Worm (Caenorhabditis elegans) whole organism, young adult: ENCODE measurements around the gene srh-291.

ENCODE experiments used
- B0261.1 ChIP-seq: sonication (generic microtip); optimal IDR thresholded peaks from 2 replicates; lab custom pipeline; 2016; ENCODE audit warnings: mild to moderate bottlenecking, missing genetic modification characterization, moderate library complexity, missing compliant biosample characterization
- C06A6.2 ChIP-seq: fragments of 200-800 bp; sonication (Bioruptor generic); conservative IDR thresholded peaks from 2 replicates; pipeline ENCODE4 v1.3.6; 2022; ENCODE audit warnings: missing genetic modification characterization, missing compliant biosample characterization
- F39B2.1 ChIP-seq: fragments of 200-800 bp; sonication (Bioruptor generic); IDR thresholded peaks from 2 replicates; pipeline ENCODE4 v1.3.6; 2022; ENCODE audit warnings: missing genetic modification reagents, missing genetic modification characterization, missing compliant biosample characterization
- F49E8.2 ChIP-seq: sonication (generic microtip); optimal IDR thresholded peaks from 3 replicates; lab custom pipeline; 2017; ENCODE audit warnings: missing genetic modification characterization, mild to moderate bottlenecking, missing compliant biosample characterization, antibody characterized with exemption, moderate library complexity; ENCODE audit not compliant: insufficient read depth
- F55B11.4 ChIP-seq: sonication (generic microtip); optimal IDR thresholded peaks from 2 replicates; lab custom pipeline; 2016; ENCODE audit warnings: missing compliant biosample characterization, missing genetic modification characterization, borderline replicate concordance; ENCODE audit not compliant: insufficient read depth
- F57A8.1 ChIP-seq: fragments of 200-800 bp; sonication (Bioruptor generic); optimal IDR thresholded peaks from 2 replicates; lab custom pipeline; 2018; ENCODE audit warnings: mild to moderate bottlenecking, missing genetic modification characterization, moderate library complexity, missing compliant biosample characterization
- T07F8.4 ChIP-seq: sonication (generic microtip); optimal IDR thresholded peaks from 2 replicates; lab custom pipeline; 2016; ENCODE audit warnings: mild to moderate bottlenecking, missing genetic modification characterization, moderate library complexity, missing compliant biosample characterization
- T26A5.8 ChIP-seq: sonication (generic microtip); optimal IDR thresholded peaks from 2 replicates; lab custom pipeline; 2016; ENCODE audit warnings: missing genetic modification characterization, missing compliant biosample characterization
- Y56A3A.18 ChIP-seq: fragments of 200-800 bp; sonication (Bioruptor generic); IDR thresholded peaks from 2 replicates; pipeline ENCODE4 v1.3.6; 2022; ENCODE audit warnings: missing genetic modification reagents, missing genetic modification characterization, missing compliant biosample characterization
- ZK185.1 ChIP-seq: sonication (generic microtip); optimal IDR thresholded peaks from 2 replicates; lab custom pipeline; 2016; ENCODE audit warnings: mild to moderate bottlenecking, missing genetic modification characterization, missing compliant biosample characterization; ENCODE audit not compliant: poor library complexity, severe bottlenecking
- ceh-27 ChIP-seq: fragments of 200-800 bp; sonication (Bioruptor generic); optimal IDR thresholded peaks from 2 replicates; lab custom pipeline; 2018; ENCODE audit warnings: mild to moderate bottlenecking, missing genetic modification characterization, moderate library complexity, missing compliant biosample characterization
- ceh-79 ChIP-seq: sonication (generic microtip); optimal IDR thresholded peaks from 2 replicates; lab custom pipeline; 2017; ENCODE audit warnings: mild to moderate bottlenecking, missing genetic modification characterization, missing compliant biosample characterization
- ceh-91 ChIP-seq: fragments of 200-800 bp; sonication (Bioruptor generic); IDR thresholded peaks from 2 replicates; pipeline ENCODE4 v1.3.6; 2022; ENCODE audit warnings: missing genetic modification reagents, missing genetic modification characterization, missing compliant biosample characterization
- die-1 ChIP-seq: sonication (generic microtip); optimal IDR thresholded peaks from 2 replicates; lab custom pipeline; 2016; ENCODE audit warnings: missing genotype, mild to moderate bottlenecking, missing genetic modification characterization, missing compliant biosample characterization
- dox-1 ChIP-seq: fragments of 200-800 bp; sonication (Bioruptor generic); IDR thresholded peaks from 2 replicates; pipeline ENCODE4 v1.3.6; 2022; ENCODE audit warnings: missing genetic modification reagents, missing genetic modification characterization, missing compliant biosample characterization
- egrh-3 ChIP-seq: fragments of 200-800 bp; sonication (Bioruptor generic); IDR thresholded peaks from 2 replicates; pipeline ENCODE4 v1.3.6; 2022; ENCODE audit warnings: missing genetic modification reagents, missing genetic modification characterization, missing compliant biosample characterization
- gei-17 ChIP-seq: fragments of 200-800 bp; sonication (Bioruptor generic); optimal IDR thresholded peaks from 2 replicates; lab custom pipeline; 2018; ENCODE audit warnings: mild to moderate bottlenecking, missing genetic modification characterization, missing compliant biosample characterization
- hlh-12 ChIP-seq: sonication (generic microtip); optimal IDR thresholded peaks from 2 replicates; lab custom pipeline; 2016; ENCODE audit warnings: missing genetic modification characterization, missing compliant biosample characterization
- hlh-26 ChIP-seq: fragments of 200-800 bp; sonication (Bioruptor generic); conservative IDR thresholded peaks from 2 replicates; pipeline ENCODE4 v1.3.6; 2022; ENCODE audit warnings: missing genetic modification reagents, missing genetic modification characterization, missing compliant biosample characterization
- hmg-20 ChIP-seq: fragments of 200-800 bp; sonication (Bioruptor generic); IDR thresholded peaks from 2 replicates; pipeline ENCODE4 v1.3.6; 2022; ENCODE audit warnings: missing genetic modification reagents, missing genetic modification characterization, missing compliant biosample characterization
- hrde-1 ChIP-seq: sonication (generic microtip); optimal IDR thresholded peaks from 2 replicates; lab custom pipeline; 2016; ENCODE audit warnings: missing genetic modification characterization, mild to moderate bottlenecking, missing compliant biosample characterization, moderate library complexity, missing genotype, missing genetic modification reagents, borderline replicate concordance
- let-526 ChIP-seq: fragments of 200-800 bp; sonication (Bioruptor generic); IDR thresholded peaks from 2 replicates; pipeline ENCODE4 v1.3.6; 2022; ENCODE audit warnings: missing genetic modification reagents, missing genetic modification characterization, missing compliant biosample characterization
- lin-26 ChIP-seq: fragments of 200-800 bp; sonication (Bioruptor generic); IDR thresholded peaks from 2 replicates; pipeline ENCODE4 v1.3.6; 2022; ENCODE audit warnings: missing genetic modification reagents, missing genetic modification characterization, missing compliant biosample characterization
- lin-54 ChIP-seq: fragments of 200-800 bp; sonication (Bioruptor generic); optimal IDR thresholded peaks from 2 replicates; lab custom pipeline; 2018; ENCODE audit warnings: mild to moderate bottlenecking, missing genetic modification characterization, missing compliant biosample characterization
- lir-1 ChIP-seq: fragments of 200-800 bp; sonication (Bioruptor generic); conservative IDR thresholded peaks from 2 replicates; pipeline ENCODE4 v1.3.6; 2022; ENCODE audit warnings: missing genetic modification reagents, missing genetic modification characterization, missing compliant biosample characterization
- madf-3 ChIP-seq: fragments of 200-800 bp; sonication (Bioruptor generic); IDR thresholded peaks from 2 replicates; pipeline ENCODE4 v1.3.6; 2022; ENCODE audit warnings: missing genetic modification reagents, missing genetic modification characterization, missing compliant biosample characterization
- madf-8 ChIP-seq: fragments of 200-800 bp; sonication (Bioruptor generic); conservative IDR thresholded peaks from 2 replicates; pipeline ENCODE4 v1.3.6; 2022; ENCODE audit warnings: missing genetic modification reagents, missing genetic modification characterization, missing compliant biosample characterization
- mcd-1 ChIP-seq: fragments of 200-800 bp; sonication (Bioruptor generic); IDR thresholded peaks from 2 replicates; pipeline ENCODE4 v1.3.6; 2022; ENCODE audit warnings: missing genetic modification reagents, missing genetic modification characterization, missing compliant biosample characterization
- mes-4 ChIP-seq: sonication (generic microtip); optimal IDR thresholded peaks from 2 replicates; lab custom pipeline; 2016; ENCODE audit warnings: missing genotype, missing genetic modification characterization, missing compliant biosample characterization
- nfya-1 ChIP-seq: sonication (generic microtip); optimal IDR thresholded peaks from 2 replicates; lab custom pipeline; 2017; ENCODE audit warnings: antibody characterized with exemption, missing compliant biosample characterization, missing genetic modification characterization, borderline replicate concordance; ENCODE audit not compliant: insufficient read depth
- nfyb-1 ChIP-seq: fragments of 200-800 bp; sonication (Bioruptor generic); IDR thresholded peaks from 2 replicates; pipeline ENCODE4 v1.3.6; 2022; ENCODE audit warnings: missing genetic modification reagents, missing genetic modification characterization, missing compliant biosample characterization
- rec-8 ChIP-seq, 2 experiments: sonication (generic microtip); optimal IDR thresholded peaks; 2 replicates each; lab custom pipeline; 2016; ENCODE audit warnings: mild to moderate bottlenecking in 2 of 2, missing genetic modification characterization in 2 of 2, missing genetic modification reagents in 2 of 2, missing genotype in 2 of 2, missing biosample characterization in 1 of 2, missing compliant biosample characterization in 1 of 2, moderate library complexity in 1 of 2
- repo-1 ChIP-seq: sonication (generic microtip); optimal IDR thresholded peaks from 2 replicates; lab custom pipeline; 2017; ENCODE audit warnings: mild to moderate bottlenecking, missing genetic modification characterization, missing compliant biosample characterization
- rpc-1 ChIP-seq, 2 experiments: fragments of 150-350 bp in 1 of 2; sonication (generic microtip) in 1 of 2; optimal IDR thresholded peaks; 2 replicates each; lab custom pipeline; 2014 to 2018; ENCODE audit warnings: missing biosample characterization in 1 of 2, missing genetic modification characterization in 1 of 2, missing genetic modification reagents in 1 of 2, missing genotype in 1 of 2
- snpc-1.3 ChIP-seq: sonication (generic microtip); optimal IDR thresholded peaks from 2 replicates; lab custom pipeline; 2017; ENCODE audit warnings: missing genetic modification characterization, mild to moderate bottlenecking, missing compliant biosample characterization, antibody characterized with exemption, moderate library complexity, missing genotype, missing genetic modification reagents; ENCODE audit not compliant: insufficient read depth
- tbp1 ChIP-seq: fragments of 200-800 bp; sonication (Bioruptor generic); optimal IDR thresholded peaks from 2 replicates; lab custom pipeline; 2018; ENCODE audit warnings: mild to moderate bottlenecking, missing genetic modification characterization, missing compliant biosample characterization
- unc-130 ChIP-seq: sonication (generic microtip); optimal IDR thresholded peaks from 2 replicates; lab custom pipeline; 2016; ENCODE audit warnings: missing genetic modification reagents, missing genetic modification characterization, missing compliant biosample characterization
- unc-62 ChIP-seq: fragments of 150-350 bp; optimal IDR thresholded peaks from 2 replicates; lab custom pipeline; 2014; ENCODE audit warnings: missing biosample characterization, missing genetic modification reagents, missing genetic modification characterization
- ztf-18 ChIP-seq: sonication (generic microtip); optimal IDR thresholded peaks from 2 replicates; lab custom pipeline; 2016; ENCODE audit warnings: missing genotype, mild to moderate bottlenecking, missing genetic modification characterization, missing compliant biosample characterization
- ztf-26 ChIP-seq: sonication (generic microtip); optimal IDR thresholded peaks from 2 replicates; lab custom pipeline; 2017; ENCODE audit warnings: missing genetic modification characterization, missing compliant biosample characterization

srh-291 gene

DNA sequence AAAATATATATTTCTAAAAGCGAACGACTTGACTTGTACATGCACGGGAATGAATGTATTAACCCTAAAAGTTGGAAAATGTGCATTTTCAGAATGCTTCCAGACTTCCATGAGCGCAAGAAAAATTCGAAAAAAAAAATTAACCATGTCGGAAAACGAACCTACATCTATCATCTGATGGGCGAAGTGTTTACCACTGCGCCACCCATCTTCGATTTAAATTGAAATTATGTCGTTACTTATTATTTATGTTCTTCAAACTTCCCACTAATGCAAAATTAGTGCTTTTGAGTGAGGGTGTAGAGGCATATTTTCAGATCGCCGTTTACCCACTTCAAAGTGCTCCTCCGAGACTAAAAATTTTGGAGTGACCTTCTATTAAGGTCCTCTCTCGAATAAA is 20.9 kb downstream of the srh-291 start:
- TF ChIP-seq tbp1 (GFP tag; lab: Kevin White, UChicago): peak; percentile 83
- peak; percentile 39 for TF ChIP-seq rpc-1 (optimal IDR thresholded peaks at IDR 0.05; lab: Kevin White, UChicago)
- TF ChIP-seq rpc-1 (tag; optimal IDR thresholded peaks at IDR 0.05; lab: Kevin White, UChicago): peak; percentile 68
- TF ChIP-seq lin-26 (GFP tag; lab: Robert Waterston, UW): peak; percentile 57; the same call in 1 of the 2 replicates
- TF ChIP-seq B0261.1 (tag; lab: Kevin White, UChicago): peak; percentile 47

DNA sequence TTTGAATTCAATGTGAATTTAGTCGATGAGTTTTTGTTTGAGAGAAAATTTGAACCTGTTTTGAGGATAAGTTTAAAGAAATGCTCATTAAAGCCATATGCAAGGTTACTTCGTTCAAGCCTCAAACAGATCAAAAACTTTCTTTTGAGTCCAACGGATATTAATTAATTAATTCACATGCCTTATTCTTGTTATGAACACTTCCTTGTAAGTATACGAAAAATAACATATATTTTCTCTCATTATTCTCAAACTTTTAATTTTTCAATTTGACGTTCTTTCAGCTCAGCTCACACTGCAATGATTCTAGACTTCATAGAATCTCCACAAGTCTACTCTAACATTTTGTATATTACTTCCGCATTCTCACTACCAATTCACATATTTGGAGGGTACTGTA is 22.9 kb downstream of the srh-291 start, which contains the start of gene srh-304:
Gene srh-304 (plus strand): TSS at position 301 of the 400 bp plus-strand sequence.
- no peak for TF ChIP-seq mcd-1 (GFP tag; lab: Robert Waterston, UW)
- TF ChIP-seq ceh-91: no peak
- no peak for TF ChIP-seq repo-1 (tag; lab: Kevin White, UChicago)
- TF ChIP-seq lin-54 (GFP tag; lab: Kevin White, UChicago): no peak
- no peak for TF ChIP-seq nfyb-1 (GFP tag; lab: Robert Waterston, UW)
- TF ChIP-seq ceh-79 (tag; lab: Kevin White, UChicago): no peak
- no peak for TF ChIP-seq mes-4
- TF ChIP-seq hlh-26 (GFP tag; lab: Robert Waterston, UW): no peak
- TF ChIP-seq nfya-1: no peak
- no peak for TF ChIP-seq madf-8 (GFP tag; lab: Robert Waterston, UW)
- TF ChIP-seq lir-1: no peak

DNA sequence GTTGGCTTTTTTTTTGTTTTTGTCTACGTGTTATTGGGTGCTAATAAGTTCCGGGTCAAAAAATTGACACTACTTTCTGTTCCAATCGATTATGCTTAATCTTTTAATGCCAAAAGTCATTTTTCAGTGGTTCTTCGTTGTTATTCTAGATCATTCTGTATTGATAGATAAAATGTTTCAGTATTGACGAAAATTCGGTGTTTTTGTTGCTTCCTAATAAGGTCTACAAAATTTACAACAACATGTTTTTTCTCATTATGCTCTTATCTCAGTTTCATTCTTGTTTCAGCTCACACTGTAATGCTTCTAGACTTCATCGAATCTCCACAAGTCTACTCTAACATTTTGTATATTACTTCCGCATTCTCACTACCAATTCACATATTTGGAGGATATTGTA is 25.9 kb downstream of the srh-291 start, which contains the start of gene srh-303:
Gene srh-303 (plus strand): TSS at position 301 of the 400 bp plus-strand sequence.
- TF ChIP-seq ceh-27 (GFP tag; lab: Kevin White, UChicago) (no peak), ztf-18 (tag; lab: Kevin White, UChicago) (no peak), T07F8.4 (no peak), Y56A3A.18 (GFP tag; lab: Robert Waterston, UW) (no peak), F55B11.4 (tag; lab: Kevin White, UChicago) (no peak), hrde-1 (tag; lab: Kevin White, UChicago) (no peak), ztf-26 (no peak), ZK185.1 (no peak), gei-17 (GFP tag; lab: Kevin White, UChicago) (no peak), madf-3 (no peak), F49E8.2 (tag; lab: Kevin White, UChicago) (no peak), hlh-12 (no peak), rec-8 (tag; optimal IDR thresholded peaks at IDR 0.05; lab: Kevin White, UChicago) (no peak)

DNA sequence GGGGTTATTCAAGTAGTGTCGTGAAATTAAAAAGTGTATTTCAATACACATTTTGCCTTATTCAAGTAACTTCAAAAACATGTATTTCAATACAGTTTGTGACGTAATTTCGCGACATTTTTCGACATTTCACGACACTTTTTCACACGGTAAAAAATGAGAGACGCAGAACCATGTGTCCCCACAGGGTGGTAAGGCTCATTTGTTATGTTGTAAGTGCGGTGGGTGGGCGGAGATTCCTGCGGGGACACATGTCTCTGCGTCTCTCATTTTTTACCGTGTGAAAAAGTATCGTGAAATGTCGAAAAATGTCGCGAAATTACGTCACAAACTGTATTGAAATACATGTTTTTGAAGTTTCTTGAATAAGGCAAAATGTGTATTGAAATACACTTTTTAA is 26.8 kb downstream of the srh-291 start:
- peak; percentile 98 for TF ChIP-seq F39B2.1 (GFP tag; lab: Robert Waterston, UW)

DNA sequence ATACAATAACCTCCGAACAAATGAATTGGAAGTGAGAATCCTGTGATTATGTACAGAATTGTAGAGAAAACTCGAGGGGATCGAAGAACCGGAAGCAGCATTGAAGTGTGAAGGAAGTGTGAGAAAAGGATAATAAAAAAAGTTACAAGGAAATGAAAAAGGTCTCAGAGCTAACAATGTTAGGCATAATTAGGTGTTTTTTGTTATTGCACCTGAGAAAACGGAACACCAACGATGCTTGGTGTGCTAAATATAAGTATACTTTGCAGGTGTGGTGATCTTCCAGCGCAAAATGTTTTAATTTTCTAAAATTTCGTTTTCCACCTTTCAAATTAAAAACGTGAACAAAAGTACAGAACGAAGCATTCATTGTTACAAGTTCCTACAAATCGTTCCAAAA is 38.7 kb downstream of the srh-291 start, which contains the start of gene srh-286:
Gene srh-286 (minus strand): TSS at position 101 of the 400 bp plus-strand sequence.
- TF ChIP-seq hmg-20 (GFP tag; lab: Robert Waterston, UW) (no peak), F49E8.2 (tag; lab: Kevin White, UChicago) (no peak), T26A5.8 (tag; lab: Kevin White, UChicago) (no peak), dox-1 (GFP tag; lab: Robert Waterston, UW) (no peak), ztf-18 (tag; lab: Kevin White, UChicago) (no peak), unc-62 (no peak), egrh-3 (GFP tag; lab: Robert Waterston, UW) (no peak), C06A6.2 (GFP tag; lab: Robert Waterston, UW) (no peak), F57A8.1 (no peak), let-526 (GFP tag; lab: Robert Waterston, UW) (no peak), nfya-1 (no peak), unc-130 (GFP tag; lab: Kevin White, UChicago) (no peak), snpc-1.3 (tag; lab: Kevin White, UChicago) (no peak), ceh-79 (tag; lab: Kevin White, UChicago) (no peak), die-1 (tag; lab: Kevin White, UChicago) (no peak)
